Fruit fly (Drosophila melanogaster): Measurements from ENCODE around the gene alpha-Man-Ib.

Gene alpha-Man-Ib

dm6 chr3R:29157418-29158398 is 45.1 kb upstream of the alpha-Man-Ib start, which contains the start of gene rdog (continued):
- TF ChIP-seq cg (GFP tag; optimal IDR thresholded peaks at IDR 0.05) (no peak), grau (tag; optimal IDR thresholded peaks at IDR 0.05) (peak; percentile 83), Dip2 (GFP tag; IDR thresholded peaks at IDR 0.05) (no peak), CG10267 (tag; optimal IDR thresholded peaks at IDR 0.05) (peak; percentile 78), CG2129 (GFP tag; IDR thresholded peaks at IDR 0.05; ENCODE audit: partially characterized antibody) (no peak), Gsc (GFP tag; IDR thresholded peaks at IDR 0.05) (no peak; the same call in 1 of the 2 replicates), CG11723 (GFP tag; optimal IDR thresholded peaks at IDR 0.05) (peak; percentile 67), CG10565 (GFP tag; optimal IDR thresholded peaks at IDR 0.05) (peak; percentile 49), Dek (tag; optimal IDR thresholded peaks at IDR 0.05) (peak; percentile 65), CG7556 (GFP tag; optimal IDR thresholded peaks at IDR 0.05) (peak; percentile 82), HLH54F (GFP tag; optimal IDR thresholded peaks at IDR 0.05) (peak; percentile 78), CG14014 (GFP tag; IDR thresholded peaks at IDR 0.05) (peak; percentile 40; the same call in 1 of the 2 replicates), prd (optimal IDR thresholded peaks at IDR 0.05) (no peak), prd (GFP tag; IDR thresholded peaks at IDR 0.05) (peak; percentile 65; the same call in 2 of the 3 replicates), gro (GFP tag; optimal IDR thresholded peaks at IDR 0.05) (peak; percentile 90), Sry-δ (GFP tag; optimal IDR thresholded peaks at IDR 0.05) (peak; percentile 53), CG32772 (GFP tag; IDR thresholded peaks at IDR 0.05) (no peak), Eip74EF (GFP tag; optimal IDR thresholded peaks at IDR 0.05) (no peak), trem (tag; optimal IDR thresholded peaks at IDR 0.05) (peak; percentile 84), CG9215 (GFP tag; IDR thresholded peaks at IDR 0.05) (0 out of 2 replicates have a peak, but pooled peaks have one; percentile 37), Poxn (GFP tag; IDR thresholded peaks at IDR 0.05) (no peak), Nf-YC (tag; optimal IDR thresholded peaks at IDR 0.05) (peak; percentile 71), slbo (GFP tag; IDR thresholded peaks at IDR 0.05) (peak; percentile 61), Camta (GFP tag; optimal IDR thresholded peaks at IDR 0.05) (peak; percentile 87), unpg (GFP tag; optimal IDR thresholded peaks at IDR 0.05) (peak; percentile 77), MTF-1 (GFP tag; optimal IDR thresholded peaks at IDR 0.05; ENCODE audit: borderline replicate concordance) (no peak), ato (GFP tag; IDR thresholded peaks at IDR 0.05; ENCODE audit: partially characterized antibody) (no peak), hbn (GFP tag; IDR thresholded peaks at IDR 0.05; ENCODE audit: partially characterized antibody) (no peak), ac (GFP tag; optimal IDR thresholded peaks at IDR 0.05) (peak; percentile 66), CG9932 (GFP tag; IDR thresholded peaks at IDR 0.05) (peak; percentile 56), bab2 (GFP tag; optimal IDR thresholded peaks at IDR 0.05) (no peak), psq (GFP tag; optimal IDR thresholded peaks at IDR 0.05) (peak; percentile 48), CG1832 (GFP tag; optimal IDR thresholded peaks at IDR 0.05) (no peak), CG6765 (GFP tag; optimal IDR thresholded peaks at IDR 0.05) (peak; percentile 46), Antp (GFP tag; optimal IDR thresholded peaks at IDR 0.05) (peak; percentile 82), Nf-YA (GFP tag; IDR thresholded peaks at IDR 0.05) (no peak; the same call in 1 of the 2 replicates), CG18599 (GFP tag; optimal IDR thresholded peaks at IDR 0.05) (peak; percentile 76), CG6254 (GFP tag; optimal IDR thresholded peaks at IDR 0.05) (peak; percentile 41), CG16813 (GFP tag; IDR thresholded peaks at IDR 0.05; ENCODE audit: partially characterized antibody) (no peak), CG30020 (tag; optimal IDR thresholded peaks at IDR 0.05) (peak; percentile 46), CG34224 (GFP tag; IDR thresholded peaks at IDR 0.05; ENCODE audit: partially characterized antibody) (peak; percentile 42; the same call in 1 of the 3 replicates), eve (GFP tag; optimal IDR thresholded peaks at IDR 0.05) (no peak), CG7987 (GFP tag; optimal IDR thresholded peaks at IDR 0.05) (peak; percentile 46), YL-1 (GFP tag; optimal IDR thresholded peaks at IDR 0.05) (peak; percentile 75), ftz-f1 (GFP tag; optimal IDR thresholded peaks at IDR 0.05) (peak; percentile 15), H15 (GFP tag; IDR thresholded peaks at IDR 0.05) (0 out of 3 replicates have a peak, but pooled peaks have one; percentile 17), mam (GFP tag; optimal IDR thresholded peaks at IDR 0.05) (peak; percentile 75)
